Worm (Caenorhabditis elegans) whole organism, L3 larva: ENCODE data around the gene T25B9.4.
A peak's percentile ranks its signal among the peaks of the same experiment; 100 is the strongest.

ENCODE experiments used
- R02D3.7 ChIP-seq: fragments of 150-350 bp; optimal IDR thresholded peaks from 2 replicates; lab custom pipeline; 2014; ENCODE audit warnings: missing biosample characterization, missing genetic modification characterization
- ZK546.5 ChIP-seq: sonication (generic microtip); optimal IDR thresholded peaks from 2 replicates; lab custom pipeline; 2017; ENCODE audit warnings: missing biosample characterization, missing genetic modification characterization
- aly-2 ChIP-seq: fragments of 150-350 bp; optimal IDR thresholded peaks from 2 replicates; lab custom pipeline; 2014; ENCODE audit warnings: missing biosample characterization, missing genetic modification characterization
- ama-1 ChIP-seq: fragments of 150-350 bp; optimal IDR thresholded peaks from 2 replicates; lab custom pipeline; 2018
- ceh-16 ChIP-seq: sonication (generic microtip); optimal IDR thresholded peaks from 2 replicates; lab custom pipeline; 2017; ENCODE audit warnings: missing biosample characterization, missing genetic modification characterization
- ceh-28 ChIP-seq: fragments of 150-350 bp; optimal IDR thresholded peaks from 2 replicates; lab custom pipeline; 2014; ENCODE audit warnings: missing biosample characterization, missing genetic modification reagents, missing genetic modification characterization
- ceh-82 ChIP-seq: fragments of 150-350 bp; optimal IDR thresholded peaks from 2 replicates; lab custom pipeline; 2014; ENCODE audit warnings: missing biosample characterization, missing genetic modification characterization
- ceh-9 ChIP-seq: sonication (generic microtip); optimal IDR thresholded peaks from 2 replicates; lab custom pipeline; 2018; ENCODE audit warnings: missing biosample characterization, missing genetic modification characterization
- daf-12 ChIP-seq: fragments of 150-350 bp; optimal IDR thresholded peaks from 2 replicates; lab custom pipeline; 2014; ENCODE audit warnings: missing biosample characterization, missing genetic modification reagents, missing genetic modification characterization
- egl-27 ChIP-seq: sonication (generic microtip); optimal IDR thresholded peaks from 4 replicates; lab custom pipeline; 2017; ENCODE audit warnings: missing biosample characterization, missing genetic modification reagents, missing genetic modification characterization
- elt-1 ChIP-seq: fragments of 150-350 bp; optimal IDR thresholded peaks from 2 replicates; lab custom pipeline; 2014; ENCODE audit warnings: missing biosample characterization, missing genetic modification characterization
- elt-2 ChIP-seq: sonication (generic microtip); optimal IDR thresholded peaks from 2 replicates; lab custom pipeline; 2016; ENCODE audit warnings: missing genetic modification reagents, mild to moderate bottlenecking, missing genetic modification characterization, missing compliant biosample characterization
- eor-1 ChIP-seq, 2 experiments: fragments of 150-350 bp; optimal IDR thresholded peaks; 2 replicates each; lab custom pipeline; 2014 to 2018; ENCODE audit warnings: missing biosample characterization in 2 of 2, missing genetic modification characterization in 2 of 2
- fkh-10 ChIP-seq: sonication (generic microtip); optimal IDR thresholded peaks from 2 replicates; lab custom pipeline; 2017; ENCODE audit warnings: missing biosample characterization, missing genetic modification reagents, missing genetic modification characterization
- hmg-11 ChIP-seq: sonication (generic microtip); optimal IDR thresholded peaks from 2 replicates; lab custom pipeline; 2016; ENCODE audit warnings: missing genetic modification characterization, missing compliant biosample characterization
- jun-1 ChIP-seq: fragments of 150-350 bp; optimal IDR thresholded peaks from 2 replicates; lab custom pipeline; 2014; ENCODE audit warnings: missing biosample characterization, missing genetic modification reagents, missing genetic modification characterization
- lin-15B ChIP-seq: fragments of 150-350 bp; optimal IDR thresholded peaks from 2 replicates; lab custom pipeline; 2014; ENCODE audit warnings: missing biosample characterization, missing genetic modification characterization
- mml-1 ChIP-seq: fragments of 150-350 bp; sonication (generic microtip); optimal IDR thresholded peaks from 3 replicates; lab custom pipeline; 2014; ENCODE audit warnings: missing biosample characterization, missing genetic modification characterization
- nfya-1 ChIP-seq: sonication (generic microtip); optimal IDR thresholded peaks from 2 replicates; lab custom pipeline; 2017; ENCODE audit warnings: missing genetic modification characterization, mild to moderate bottlenecking, missing compliant biosample characterization, antibody characterized with exemption, moderate library complexity; ENCODE audit not compliant: insufficient read depth
- nhr-11 ChIP-seq: fragments of 150-350 bp; optimal IDR thresholded peaks from 2 replicates; lab custom pipeline; 2014; ENCODE audit warnings: missing biosample characterization, missing genetic modification characterization
- nhr-12 ChIP-seq: fragments of 150-350 bp; optimal IDR thresholded peaks from 2 replicates; lab custom pipeline; 2014; ENCODE audit warnings: missing biosample characterization, missing genetic modification characterization
- nhr-25 ChIP-seq: sonication (generic microtip); optimal IDR thresholded peaks from 2 replicates; lab custom pipeline; 2017; ENCODE audit warnings: missing biosample characterization, missing genetic modification characterization
- nhr-28 ChIP-seq: fragments of 150-350 bp; optimal IDR thresholded peaks from 2 replicates; lab custom pipeline; 2014; ENCODE audit warnings: missing biosample characterization, missing genetic modification characterization
- nhr-43 ChIP-seq: sonication (generic microtip); optimal IDR thresholded peaks from 2 replicates; lab custom pipeline; 2016; ENCODE audit warnings: mild to moderate bottlenecking, missing genetic modification characterization, missing compliant biosample characterization; ENCODE audit not compliant: poor library complexity, severe bottlenecking
- nhr-76 ChIP-seq: fragments of 150-350 bp; sonication (generic microtip); optimal IDR thresholded peaks from 5 replicates; lab custom pipeline; 2014; ENCODE audit warnings: missing biosample characterization, missing genetic modification characterization
- pha-4 ChIP-seq: fragments of 150-350 bp; optimal IDR thresholded peaks from 2 replicates; lab custom pipeline; 2014; ENCODE audit warnings: missing biosample characterization, missing genetic modification reagents, missing genetic modification characterization
- pqm-1 ChIP-seq: fragments of 150-350 bp; optimal IDR thresholded peaks from 2 replicates; lab custom pipeline; 2017; ENCODE audit warnings: missing biosample characterization, missing genetic modification characterization, inconsistent platforms
- sea-2 ChIP-seq: fragments of 150-350 bp; sonication (generic microtip); optimal IDR thresholded peaks from 4 replicates; lab custom pipeline; 2014; ENCODE audit warnings: missing biosample characterization, missing genetic modification reagents, missing genetic modification characterization
- skn-1 ChIP-seq: fragments of 150-350 bp; optimal IDR thresholded peaks from 2 replicates; lab custom pipeline; 2014; ENCODE audit warnings: missing biosample characterization, missing genetic modification characterization
- snpc-4 ChIP-seq: fragments of 150-350 bp; optimal IDR thresholded peaks from 2 replicates; lab custom pipeline; 2014; ENCODE audit warnings: missing biosample characterization, missing genetic modification characterization
- tbx-2 ChIP-seq: sonication (generic microtip); optimal IDR thresholded peaks from 2 replicates; lab custom pipeline; 2016; ENCODE audit warnings: mild to moderate bottlenecking, missing genetic modification characterization, missing compliant biosample characterization
- zag-1 ChIP-seq: fragments of 150-350 bp; optimal IDR thresholded peaks from 2 replicates; lab custom pipeline; 2014; ENCODE audit warnings: missing biosample characterization, missing genetic modification characterization
- ztf-4 ChIP-seq: fragments of 150-350 bp; optimal IDR thresholded peaks from 2 replicates; lab custom pipeline; 2014; ENCODE audit warnings: missing biosample characterization, missing genetic modification characterization

T25B9.4 gene

ce11 chrIV:10718075-10718474, 39.4 kb downstream of the T25B9.4 start:
- TF ChIP-seq pha-4 (no peak), ceh-82 (tag; lab: Kevin White, UChicago) (no peak), ceh-28 (tag; lab: Kevin White, UChicago) (no peak), egl-27 (no peak), ama-1 (lab: Kevin White, UChicago) (no peak)

- no peak for TF ChIP-seq daf-12 (tag; lab: Kevin White, UChicago)
- no peak for TF ChIP-seq ceh-28 (tag; lab: Kevin White, UChicago)
- no peak for TF ChIP-seq pha-4
- TF ChIP-seq, all 47 proteins: peak for 0
These were observed 41.2 kb downstream of the T25B9.4 start, which contains the start of gene ncx-3 for ce11 chrIV:10716348-10716747. Gene ncx-3, plus strand, starts transcription at chrIV:10716648.

ce11 chrIV:10714594-10714993, 42.9 kb downstream of the T25B9.4 start:
- TF ChIP-seq jun-1 (tag; lab: Kevin White, UChicago) (no peak), egl-27 (no peak), elt-2 (peak; percentile 2), ceh-9 (tag; lab: Kevin White, UChicago) (no peak), lin-15B (tag; lab: Kevin White, UChicago) (no peak), R02D3.7 (tag; lab: Kevin White, UChicago) (no peak), ama-1 (lab: Kevin White, UChicago) (no peak), tbx-2 (tag; lab: Kevin White, UChicago) (no peak), mml-1 (tag; lab: Kevin White, UChicago) (no peak), nhr-11 (no peak), ceh-82 (tag; lab: Kevin White, UChicago) (no peak), daf-12 (tag; lab: Kevin White, UChicago) (no peak), pha-4 (peak; percentile 78), nhr-12 (tag; lab: Kevin White, UChicago) (no peak), ceh-28 (tag; lab: Kevin White, UChicago) (no peak), pqm-1 (tag; lab: Kevin White, UChicago) (peak; percentile 7)

DNA sequence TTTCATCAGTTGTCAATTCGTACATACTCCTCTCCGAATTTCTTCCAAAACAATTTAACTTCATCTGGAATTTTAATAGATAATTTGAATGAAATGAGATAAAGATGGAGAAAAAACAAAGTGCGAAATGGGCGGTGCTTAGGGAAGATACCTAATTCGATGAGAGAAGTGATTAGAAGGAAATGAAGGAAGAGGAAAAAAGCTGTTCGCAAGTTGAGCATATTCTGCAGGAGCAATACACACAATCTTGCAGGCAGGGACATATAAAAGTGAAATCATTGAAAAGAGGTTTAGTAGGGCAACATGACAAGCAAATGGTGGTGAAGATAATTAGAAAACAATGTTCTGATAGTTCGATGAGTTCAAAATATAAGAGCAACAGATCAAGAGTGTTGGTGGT, 45.8 kb downstream of the T25B9.4 start, which contains the start of gene glb-21:
Gene glb-21, minus strand, starts transcription at position 66 of the 400 bp plus-strand sequence.
- TF ChIP-seq ZK546.5 (no peak), nhr-76 (tag; lab: Kevin White, UChicago) (no peak), nhr-43 (tag; lab: Kevin White, UChicago) (no peak), nhr-12 (tag; lab: Kevin White, UChicago) (no peak), eor-1 (tag; optimal IDR thresholded peaks at IDR 0.05; lab: Kevin White, UChicago) (no peak), hmg-11 (no peak), nfya-1 (tag; lab: Kevin White, UChicago) (no peak), ceh-16 (tag; lab: Kevin White, UChicago) (no peak), elt-1 (tag; lab: Kevin White, UChicago) (no peak), fkh-10 (GFP tag; lab: Kevin White, UChicago) (no peak), ama-1 (lab: Kevin White, UChicago) (no peak)

DNA sequence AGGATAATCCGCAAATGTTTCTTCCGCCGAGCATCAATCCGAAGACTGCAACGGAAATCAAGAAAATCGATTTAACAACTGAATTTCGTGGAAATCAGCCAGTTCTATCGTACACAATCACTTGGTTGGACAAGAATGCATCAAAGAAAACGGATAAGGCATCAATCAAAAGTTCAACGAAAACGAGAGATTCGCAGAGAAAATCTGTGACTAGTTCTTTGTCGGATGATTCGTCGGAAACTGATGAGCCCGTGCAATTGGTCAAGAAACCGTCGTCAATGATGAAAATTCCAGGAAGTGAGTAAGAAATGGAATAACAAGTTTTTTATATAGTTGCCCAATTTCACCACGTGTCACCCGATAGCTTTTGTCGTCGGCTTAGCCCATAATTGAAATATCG, 51.4 kb downstream of the T25B9.4 start, which contains the start of gene R102.6:
Gene R102.6, minus strand, starts transcription at position 101 of the 400 bp plus-strand sequence.
- no peak for TF ChIP-seq elt-2
- no peak for TF ChIP-seq hmg-11
- no peak for TF ChIP-seq jun-1 (tag; lab: Kevin White, UChicago)
- TF ChIP-seq nhr-28 (tag; lab: Kevin White, UChicago): no peak
- no peak for TF ChIP-seq skn-1
- TF ChIP-seq daf-12 (tag; lab: Kevin White, UChicago): no peak
- TF ChIP-seq nhr-25 (tag; lab: Kevin White, UChicago): no peak
- no peak for TF ChIP-seq ztf-4 (tag; lab: Kevin White, UChicago)
- no peak for TF ChIP-seq snpc-4 (tag; lab: Kevin White, UChicago)
- TF ChIP-seq mml-1 (tag; lab: Kevin White, UChicago): no peak
- TF ChIP-seq aly-2 (tag; lab: Kevin White, UChicago): no peak
- no peak for TF ChIP-seq tbx-2 (tag; lab: Kevin White, UChicago)
- TF ChIP-seq zag-1: no peak
- no peak for TF ChIP-seq pqm-1 (tag; lab: Kevin White, UChicago)
- TF ChIP-seq nfya-1 (tag; lab: Kevin White, UChicago): no peak
- no peak for TF ChIP-seq sea-2 (GFP tag; lab: Kevin White, UChicago)
